Worm (Caenorhabditis elegans) whole organism, late embryonic: ENCODE measurements around the gene gcy-21.

Experiments used
- Y22D7AL.16 ChIP-seq: sonication (generic microtip); optimal IDR thresholded peaks from 2 replicates; lab custom pipeline; 2016; ENCODE audit warnings: missing genetic modification characterization, missing compliant biosample characterization
- ama-1 ChIP-seq: fragments of 150-350 bp; optimal IDR thresholded peaks from 2 replicates; lab custom pipeline; 2014
- ceh-19 ChIP-seq: fragments of 200-800 bp; sonication (Bioruptor generic); optimal IDR thresholded peaks from 2 replicates; lab custom pipeline; 2018; ENCODE audit warnings: mild to moderate bottlenecking, missing genetic modification characterization, missing compliant biosample characterization
- ceh-24 ChIP-seq: sonication (generic microtip); optimal IDR thresholded peaks from 2 replicates; lab custom pipeline; 2016; ENCODE audit warnings: mild to moderate bottlenecking, missing genetic modification characterization, missing compliant biosample characterization
- ceh-48 ChIP-seq: sonication (generic microtip); optimal IDR thresholded peaks from 2 replicates; lab custom pipeline; 2016; ENCODE audit warnings: missing genetic modification characterization, inconsistent platforms, missing compliant biosample characterization
- hlh-13 ChIP-seq: fragments of 200-800 bp; sonication (Bioruptor generic); optimal IDR thresholded peaks from 2 replicates; lab custom pipeline; 2018; ENCODE audit warnings: mild to moderate bottlenecking, missing genetic modification characterization, missing compliant biosample characterization
- nhr-11 ChIP-seq: fragments of 150-350 bp; optimal IDR thresholded peaks from 2 replicates; lab custom pipeline; 2014; ENCODE audit warnings: missing biosample characterization, missing genetic modification characterization
- pha-4 ChIP-seq: fragments of 150-350 bp; optimal IDR thresholded peaks from 2 replicates; lab custom pipeline; 2018; ENCODE audit warnings: missing biosample characterization, missing genetic modification reagents, missing genetic modification characterization
- pros-1 ChIP-seq: fragments of 150-350 bp; optimal IDR thresholded peaks from 2 replicates; lab custom pipeline; 2014; ENCODE audit warnings: missing biosample characterization, missing genetic modification reagents, missing genetic modification characterization
- rnt-1 ChIP-seq: sonication (generic microtip); optimal IDR thresholded peaks from 2 replicates; lab custom pipeline; 2016; ENCODE audit warnings: missing genetic modification characterization, missing compliant biosample characterization
- sox-2 ChIP-seq: fragments of 200-800 bp; sonication (Bioruptor generic); IDR thresholded peaks from 2 replicates; pipeline ENCODE4 v1.3.6; 2022; ENCODE audit warnings: missing genetic modification reagents, missing genetic modification characterization, missing compliant biosample characterization
- sox-4 ChIP-seq: sonication (generic microtip); optimal IDR thresholded peaks from 2 replicates; lab custom pipeline; 2017; ENCODE audit warnings: mild to moderate bottlenecking, missing genetic modification characterization, inconsistent platforms, missing compliant biosample characterization
- unc-3 ChIP-seq, 2 experiments: fragments of 200-800 bp in 1 of 2; sonication (Bioruptor generic) in 1 of 2; sonication (generic microtip) in 1 of 2; conservative IDR thresholded peaks in 1 of 2; optimal IDR thresholded peaks in 1 of 2; 2 replicates each; pipeline versions ENCODE4 v1.3.6 to Lab custom; 2016 to 2022; ENCODE audit warnings: missing compliant biosample characterization in 2 of 2, missing genetic modification characterization in 2 of 2, missing genetic modification reagents in 1 of 2
- unc-86 ChIP-seq: sonication (generic microtip); optimal IDR thresholded peaks from 2 replicates; lab custom pipeline; 2016; ENCODE audit warnings: missing genetic modification characterization, missing compliant biosample characterization

ce11 chrII:2690080-2690479, 30.6 kb downstream of the gcy-21 start, which contains the start of gene nspf-3:
- TF ChIP-seq pha-4 (tag; lab: Kevin White, UChicago): no peak
- no peak for TF ChIP-seq ama-1
- no peak for TF ChIP-seq Y22D7AL.16
- TF ChIP-seq rnt-1: no peak
- TF ChIP-seq ceh-19 (GFP tag; lab: Kevin White, UChicago): no peak
- TF ChIP-seq hlh-13 (GFP tag; lab: Kevin White, UChicago): no peak
- no peak for TF ChIP-seq sox-2 (GFP tag; lab: Robert Waterston, UW)
- no peak for TF ChIP-seq ceh-48 (tag; lab: Kevin White, UChicago)
- TF ChIP-seq ceh-24: no peak
- TF ChIP-seq unc-3 (GFP tag; conservative IDR thresholded peaks at IDR 0.05; lab: Robert Waterston, UW): no peak
- no peak for TF ChIP-seq unc-3 (tag; optimal IDR thresholded peaks at IDR 0.05; lab: Kevin White, UChicago)
- no peak for TF ChIP-seq pros-1
- no peak for TF ChIP-seq sox-4 (tag; lab: Kevin White, UChicago)
- no peak for TF ChIP-seq unc-86 (tag; lab: Kevin White, UChicago)
- no peak for TF ChIP-seq nhr-11 (tag; lab: Kevin White, UChicago)
